Worm (Caenorhabditis elegans): ENCODE data around the gene nhr-71.

DNA sequence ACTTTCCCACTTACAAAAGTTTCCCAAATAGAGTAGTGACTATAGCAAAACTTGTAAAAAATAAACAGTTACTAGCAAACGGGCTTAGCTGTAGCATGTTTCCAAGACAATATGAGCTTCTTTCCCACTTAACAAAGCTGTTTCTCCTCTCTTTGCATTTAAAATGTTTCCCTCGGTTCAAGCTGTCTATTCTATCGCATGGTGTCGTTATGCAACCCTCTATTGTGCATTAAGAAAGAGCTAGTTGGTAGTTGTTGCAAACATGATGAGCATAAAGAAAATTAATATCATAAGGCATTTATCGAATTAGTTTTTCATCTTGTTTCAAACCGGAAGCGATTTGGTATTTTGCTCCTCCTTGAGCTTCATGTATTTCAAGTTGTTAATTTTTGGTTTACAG is 24.3 kb upstream of the nhr-71 start, which contains the start of gene poml-1:
- no peak for TF ChIP-seq F26F4.8 (GFP tag; conservative IDR thresholded peaks at IDR 0.05)
- no peak for TF ChIP-seq hmg-1.1 (GFP tag; IDR thresholded peaks at IDR 0.05)
- TF ChIP-seq ceh-62 (tag; optimal IDR thresholded peaks at IDR 0.05): no peak
- TF ChIP-seq lin-15B (tag; optimal IDR thresholded peaks at IDR 0.05): no peak
- no peak for TF ChIP-seq R02D3.7 (tag; optimal IDR thresholded peaks at IDR 0.05)
- no peak for TF ChIP-seq lsy-2 (tag; optimal IDR thresholded peaks at IDR 0.05)
- TF ChIP-seq T20F7.1 (GFP tag; optimal IDR thresholded peaks at IDR 0.05): no peak
- no peak for TF ChIP-seq fos-1 (tag; optimal IDR thresholded peaks at IDR 0.05)
- no peak for TF ChIP-seq nhr-77 (tag; optimal IDR thresholded peaks at IDR 0.05)

Measured in whole organism, L4 larva.